Worm (Caenorhabditis elegans) whole organism, mixed stage, embryonic: Measurements from ENCODE around the gene B0361.11.

ENCODE experiments used
- cnd-1 ChIP-seq: fragments of 200-800 bp; sonication (Bioruptor generic); optimal IDR thresholded peaks from 2 replicates; lab custom pipeline; 2018; ENCODE audit warnings: mild to moderate bottlenecking, missing genetic modification characterization, missing compliant biosample characterization
- lsy-2 ChIP-seq: fragments of 150-350 bp; optimal IDR thresholded peaks from 2 replicates; lab custom pipeline; 2014; ENCODE audit warnings: missing biosample characterization, missing genetic modification characterization
- mep-1 ChIP-seq: fragments of 150-350 bp; optimal IDR thresholded peaks from 2 replicates; lab custom pipeline; 2017; ENCODE audit warnings: missing biosample characterization, missing genetic modification reagents, missing genetic modification characterization, inconsistent platforms
- mls-2 ChIP-seq: sonication (generic microtip); optimal IDR thresholded peaks from 2 replicates; lab custom pipeline; 2016; ENCODE audit warnings: mild to moderate bottlenecking, missing genetic modification characterization, moderate library complexity, missing compliant biosample characterization
- pha-4 ChIP-seq: fragments of 150-350 bp; optimal IDR thresholded peaks from 2 replicates; lab custom pipeline; 2018; ENCODE audit warnings: missing biosample characterization, missing genetic modification reagents, missing genetic modification characterization
- sem-2 ChIP-seq: fragments of 200-800 bp; sonication (Bioruptor generic); optimal IDR thresholded peaks from 2 replicates; lab custom pipeline; 2018; ENCODE audit warnings: mild to moderate bottlenecking, missing genetic modification characterization, missing compliant biosample characterization
- snpc-4 ChIP-seq: fragments of 150-350 bp; optimal IDR thresholded peaks from 2 replicates; lab custom pipeline; 2014; ENCODE audit warnings: missing biosample characterization, missing genetic modification characterization
- unc-39 ChIP-seq: fragments of 150-350 bp; optimal IDR thresholded peaks from 2 replicates; lab custom pipeline; 2014; ENCODE audit warnings: missing biosample characterization, missing genetic modification characterization
- unc-62 ChIP-seq: fragments of 150-350 bp; optimal IDR thresholded peaks from 2 replicates; lab custom pipeline; 2014; ENCODE audit warnings: missing biosample characterization, missing genetic modification reagents, missing genetic modification characterization
- ztf-11 ChIP-seq: fragments of 150-350 bp; optimal IDR thresholded peaks from 2 replicates; lab custom pipeline; 2014; ENCODE audit warnings: missing biosample characterization, missing genetic modification characterization

ce11 chrIII:7300763-7301162 is 23.4 kb downstream of the B0361.11 start:
- no peak for TF ChIP-seq pha-4
- no peak for TF ChIP-seq mep-1 (tag; lab: Kevin White, UChicago)
- no peak for TF ChIP-seq cnd-1 (tag; lab: Kevin White, UChicago)
- no peak for TF ChIP-seq unc-39 (tag; lab: Kevin White, UChicago)
- no peak for TF ChIP-seq unc-62 (GFP tag; lab: Kevin White, UChicago)
- no peak for TF ChIP-seq sem-2 (GFP tag; lab: Kevin White, UChicago)
- TF ChIP-seq snpc-4 (tag; lab: Kevin White, UChicago), result no peak
- no peak for TF ChIP-seq lsy-2 (tag; lab: Kevin White, UChicago)
- TF ChIP-seq ztf-11 (tag; lab: Kevin White, UChicago), result no peak
- TF ChIP-seq mls-2 (tag; lab: Kevin White, UChicago), result no peak
